Worm (Caenorhabditis elegans): ENCODE results near the gene T26H5.4.
A peak's percentile ranks its signal among the peaks of the same experiment; 100 is the strongest.

T26H5.4 gene

DNA sequence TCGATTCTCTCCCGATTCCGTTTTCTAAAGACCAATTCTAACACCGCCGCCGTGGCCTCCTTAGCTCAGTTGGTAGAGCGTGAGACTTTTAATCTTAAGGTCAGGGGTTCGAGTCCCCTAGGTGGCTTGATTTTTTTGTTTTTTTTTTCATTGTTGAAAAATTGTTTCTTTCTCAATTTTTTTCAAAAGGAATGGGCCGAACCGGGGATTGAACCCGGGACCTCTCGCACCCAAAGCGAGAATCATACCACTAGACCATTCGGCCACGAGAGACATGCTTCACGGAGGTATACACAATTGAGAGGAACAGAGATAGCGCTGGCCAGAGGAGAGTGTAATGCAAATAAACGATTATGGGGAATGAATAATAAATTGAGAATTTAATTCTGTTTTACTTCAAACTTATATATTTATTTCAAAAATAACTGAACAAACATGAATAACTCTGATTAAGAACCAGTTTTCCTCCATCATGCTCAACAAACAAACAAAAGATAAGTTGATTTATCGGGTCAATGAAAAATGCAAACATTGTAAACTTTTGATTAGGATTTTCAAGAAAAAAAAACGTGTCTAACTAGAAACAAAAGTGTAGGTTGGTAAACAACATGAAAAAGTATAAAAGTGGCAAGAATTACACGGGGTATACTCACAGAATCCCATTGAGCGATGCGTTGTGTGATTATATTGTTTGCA is 16.7 kb upstream of the T26H5.4 start, which contains the start of gene pqn-71 (continued):
- 0 out of 2 replicates have a peak, but pooled peaks have one; percentile 8 for TF ChIP-seq mab-9 (GFP tag; IDR thresholded peaks at IDR 0.05)
- TF ChIP-seq tbx-2 (tag; optimal IDR thresholded peaks at IDR 0.05) = peak; percentile 76
- TF ChIP-seq hpl-2 (GFP tag; optimal IDR thresholded peaks at IDR 0.05) = peak; percentile 79
- peak; percentile 65 for TF ChIP-seq xbp-1 (tag; optimal IDR thresholded peaks at IDR 0.05)
- TF ChIP-seq ama-1 (optimal IDR thresholded peaks at IDR 0.05) = no peak
- TF ChIP-seq lin-14 (GFP tag; optimal IDR thresholded peaks at IDR 0.05) = peak; percentile 77
- no peak for TF ChIP-seq ces-1 (GFP tag; optimal IDR thresholded peaks at IDR 0.05)
- peak; percentile 86 for TF ChIP-seq nhr-85 (tag)
- TF ChIP-seq nhr-237 (tag; optimal IDR thresholded peaks at IDR 0.05) = no peak
- peak; percentile 25 for TF ChIP-seq ceh-90 (tag; optimal IDR thresholded peaks at IDR 0.05)
- peak; percentile 72 for TF ChIP-seq C16A3.4 (tag; optimal IDR thresholded peaks at IDR 0.05)
- TF ChIP-seq zip-4 (GFP tag; optimal IDR thresholded peaks at IDR 0.05) = peak; percentile 33
- no peak for TF ChIP-seq pqm-1 (tag; optimal IDR thresholded peaks at IDR 0.05)
- peak; percentile 47 for TF ChIP-seq fos-1 (tag; optimal IDR thresholded peaks at IDR 0.05)
- peak; percentile 83 for TF ChIP-seq jun-1 (tag; optimal IDR thresholded peaks at IDR 0.05)
- TF ChIP-seq sptf-1 (tag; optimal IDR thresholded peaks at IDR 0.05) = no peak
- TF ChIP-seq ceh-63 (GFP tag; optimal IDR thresholded peaks at IDR 0.05) = no peak
- TF ChIP-seq efl-3 (GFP tag; optimal IDR thresholded peaks at IDR 0.05) = peak; percentile 22
- peak; percentile 72 for TF ChIP-seq egl-13 (tag; optimal IDR thresholded peaks at IDR 0.05)
- TF ChIP-seq lir-3 (tag; optimal IDR thresholded peaks at IDR 0.05; ENCODE audit: poor library complexity) = peak; percentile 44
- TF ChIP-seq lin-15B (tag; optimal IDR thresholded peaks at IDR 0.05) = no peak
- TF ChIP-seq ceh-8 (GFP tag; optimal IDR thresholded peaks at IDR 0.05) = no peak
- no peak for TF ChIP-seq alr-1 (tag; optimal IDR thresholded peaks at IDR 0.05; ENCODE audit: borderline replicate concordance)
- TF ChIP-seq blmp-1 (tag; optimal IDR thresholded peaks at IDR 0.05) = peak; percentile 32
- no peak for TF ChIP-seq unc-130 (tag; optimal IDR thresholded peaks at IDR 0.05)
- TF ChIP-seq pag-3 (tag; optimal IDR thresholded peaks at IDR 0.05; ENCODE audit: borderline replicate concordance, insufficient read depth) = no peak
- TF ChIP-seq swsn-7 (tag; optimal IDR thresholded peaks at IDR 0.05) = peak; percentile 78
- no peak for TF ChIP-seq mef-2 (tag; optimal IDR thresholded peaks at IDR 0.05)
- no peak for TF ChIP-seq lsy-2 (tag; optimal IDR thresholded peaks at IDR 0.05)
- TF ChIP-seq hlh-4 (tag; optimal IDR thresholded peaks at IDR 0.05) = no peak
- TF ChIP-seq nhr-77 (tag; optimal IDR thresholded peaks at IDR 0.05) = peak; percentile 86
- peak; percentile 42 to 75 for TF ChIP-seq lin-35 (GFP tag; optimal IDR thresholded peaks at IDR 0.05)
- TF ChIP-seq nhr-47 (tag; optimal IDR thresholded peaks at IDR 0.05) = peak; percentile 91

DNA sequence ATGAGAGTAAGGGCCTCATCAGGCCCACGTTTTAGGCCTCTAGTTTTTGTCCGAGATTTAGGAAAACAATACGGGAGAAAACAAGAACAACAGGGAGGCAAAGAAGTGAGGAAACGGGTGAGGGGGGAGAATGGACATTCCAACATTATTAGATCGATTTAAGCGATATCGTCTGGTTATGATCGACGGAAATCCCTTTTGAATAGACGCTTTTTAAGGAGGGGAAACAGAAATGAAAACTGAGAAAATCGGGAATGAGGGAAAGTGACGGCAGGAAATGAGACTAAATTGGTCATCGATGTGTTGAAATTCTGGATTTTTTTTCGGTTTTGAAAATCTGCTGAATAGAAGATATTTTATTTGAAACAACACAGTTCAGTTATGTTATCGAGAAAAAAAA is 15.9 kb upstream of the T26H5.4 start, which contains the start of gene rocf-1:
TSS of gene rocf-1 (minus strand) at position 101 of the 400 bp plus-strand sequence.
- TF ChIP-seq nhr-76 (tag; optimal IDR thresholded peaks at IDR 0.05) (no peak), lin-13 (GFP tag; optimal IDR thresholded peaks at IDR 0.05) (no peak), mdl-1 (tag; optimal IDR thresholded peaks at IDR 0.05) (no peak), fkh-10 (GFP tag; optimal IDR thresholded peaks at IDR 0.05) (no peak), lir-3 (tag; optimal IDR thresholded peaks at IDR 0.05; ENCODE audit: poor library complexity) (no peak), nhr-47 (tag; optimal IDR thresholded peaks at IDR 0.05) (no peak), nhr-237 (tag; optimal IDR thresholded peaks at IDR 0.05) (no peak), efl-3 (GFP tag; optimal IDR thresholded peaks at IDR 0.05) (no peak), zip-4 (GFP tag; optimal IDR thresholded peaks at IDR 0.05) (no peak), dpl-1 (GFP tag; optimal IDR thresholded peaks at IDR 0.05) (no peak), alr-1 (tag; optimal IDR thresholded peaks at IDR 0.05; ENCODE audit: borderline replicate concordance) (no peak), snpc-4 (tag; optimal IDR thresholded peaks at IDR 0.05) (no peak), elt-3 (tag; optimal IDR thresholded peaks at IDR 0.05) (no peak), ceh-8 (GFP tag; optimal IDR thresholded peaks at IDR 0.05) (no peak), F16B12.6 (tag; optimal IDR thresholded peaks at IDR 0.05) (no peak), C34B4.2 (tag; optimal IDR thresholded peaks at IDR 0.05) (no peak), lin-39 (tag; optimal IDR thresholded peaks at IDR 0.05) (no peak), nhr-90 (tag; optimal IDR thresholded peaks at IDR 0.05; ENCODE audit: poor library complexity) (no peak)
